Worm (Caenorhabditis elegans): ENCODE results near the gene Y45F10D.7.

ce11 chrIV:13785545-13785944 lies 3.2 kb upstream of the Y45F10D.7 start, which contains the start of gene lact-9:
- TF ChIP-seq snpc-4 (tag; optimal IDR thresholded peaks at IDR 0.05): no peak
- no peak for TF ChIP-seq nhr-23 (tag; optimal IDR thresholded peaks at IDR 0.05)
- TF ChIP-seq nhr-237 (tag; optimal IDR thresholded peaks at IDR 0.05): no peak

All from whole organism, L3 larva.